Worm (Caenorhabditis elegans) whole organism, L2 larva: Measurements from ENCODE around the gene wago-10.

Source experiments
- ZK546.5 ChIP-seq: sonication (generic microtip); optimal IDR thresholded peaks from 2 replicates; lab custom pipeline; 2017; ENCODE audit warnings: missing biosample characterization, missing genetic modification characterization
- egl-27 ChIP-seq: sonication (generic microtip); optimal IDR thresholded peaks from 3 replicates; lab custom pipeline; 2017; ENCODE audit warnings: missing biosample characterization, missing genetic modification reagents, missing genetic modification characterization
- lin-39 ChIP-seq: fragments of 150-350 bp; optimal IDR thresholded peaks from 2 replicates; lab custom pipeline; 2014; ENCODE audit warnings: missing biosample characterization, missing genetic modification reagents, missing genetic modification characterization
- mab-5 ChIP-seq: fragments of 150-350 bp; optimal IDR thresholded peaks from 2 replicates; lab custom pipeline; 2014; ENCODE audit warnings: missing biosample characterization, missing genetic modification characterization
- nhr-11 ChIP-seq: fragments of 150-350 bp; optimal IDR thresholded peaks from 2 replicates; lab custom pipeline; 2014; ENCODE audit warnings: missing biosample characterization, missing genetic modification characterization
- nhr-12 ChIP-seq: fragments of 150-350 bp; optimal IDR thresholded peaks from 2 replicates; lab custom pipeline; 2014; ENCODE audit warnings: missing biosample characterization, missing genetic modification characterization
- peb-1 ChIP-seq: fragments of 150-350 bp; optimal IDR thresholded peaks from 2 replicates; lab custom pipeline; 2014; ENCODE audit warnings: missing biosample characterization, missing genetic modification characterization
- sem-4 ChIP-seq: fragments of 150-350 bp; optimal IDR thresholded peaks from 2 replicates; lab custom pipeline; 2014; ENCODE audit warnings: missing biosample characterization, missing genetic modification reagents, missing genetic modification characterization
- snpc-4 ChIP-seq: fragments of 150-350 bp; optimal IDR thresholded peaks from 2 replicates; lab custom pipeline; 2014; ENCODE audit warnings: missing biosample characterization, missing genetic modification characterization
- unc-39 ChIP-seq: fragments of 150-350 bp; optimal IDR thresholded peaks from 2 replicates; lab custom pipeline; 2014; ENCODE audit warnings: missing biosample characterization, missing genetic modification characterization
- unc-55 ChIP-seq: fragments of 150-350 bp; sonication (generic microtip); optimal IDR thresholded peaks from 3 replicates; lab custom pipeline; 2014; ENCODE audit warnings: missing biosample characterization, missing genetic modification reagents, missing genetic modification characterization
- ztf-11 ChIP-seq: sonication (generic microtip); optimal IDR thresholded peaks from 2 replicates; lab custom pipeline; 2017; ENCODE audit warnings: missing biosample characterization, missing genetic modification characterization
- ztf-4 ChIP-seq: fragments of 150-350 bp; optimal IDR thresholded peaks from 2 replicates; lab custom pipeline; 2014; ENCODE audit warnings: missing biosample characterization, missing genetic modification characterization

ce11 chrV:358473-358872 is 15.2 kb downstream of the wago-10 start:
- TF ChIP-seq snpc-4: no peak
- no peak for TF ChIP-seq ZK546.5 (tag; lab: Kevin White, UChicago)
- TF ChIP-seq egl-27 (tag; lab: Kevin White, UChicago): no peak
- no peak for TF ChIP-seq unc-55 (GFP tag; lab: Kevin White, UChicago)
- TF ChIP-seq nhr-11 (tag; lab: Kevin White, UChicago): no peak
- no peak for TF ChIP-seq ztf-11 (tag; lab: Kevin White, UChicago)
- no peak for TF ChIP-seq unc-39 (tag; lab: Kevin White, UChicago)
- TF ChIP-seq peb-1 (tag; lab: Kevin White, UChicago): no peak
- no peak for TF ChIP-seq ztf-4 (tag; lab: Kevin White, UChicago)
- TF ChIP-seq lin-39 (tag; lab: Kevin White, UChicago): no peak
- no peak for TF ChIP-seq sem-4 (tag; lab: Kevin White, UChicago)
- no peak for TF ChIP-seq mab-5 (tag; lab: Kevin White, UChicago)
- no peak for TF ChIP-seq nhr-12 (tag; lab: Kevin White, UChicago)
